Worm (Caenorhabditis elegans) whole organism, L2 larva: Measurements from ENCODE around the gene F46H5.2.

ENCODE experiments used
- C34F6.9 ChIP-seq: fragments of 150-350 bp; optimal IDR thresholded peaks from 2 replicates; lab custom pipeline; 2014; ENCODE audit warnings: missing biosample characterization, missing genetic modification characterization
- F13H6.1 ChIP-seq: sonication (generic microtip); optimal IDR thresholded peaks from 2 replicates; lab custom pipeline; 2016; ENCODE audit warnings: missing genetic modification characterization, missing compliant biosample characterization
- R02D3.7 ChIP-seq: fragments of 150-350 bp; optimal IDR thresholded peaks from 2 replicates; lab custom pipeline; 2014; ENCODE audit warnings: missing biosample characterization, missing genetic modification characterization
- ZK546.5 ChIP-seq: sonication (generic microtip); optimal IDR thresholded peaks from 2 replicates; lab custom pipeline; 2017; ENCODE audit warnings: missing biosample characterization, missing genetic modification characterization
- aly-2 ChIP-seq: fragments of 150-350 bp; optimal IDR thresholded peaks from 2 replicates; lab custom pipeline; 2014; ENCODE audit warnings: missing biosample characterization, missing genetic modification characterization
- blmp-1 ChIP-seq: sonication (generic microtip); optimal IDR thresholded peaks from 2 replicates; lab custom pipeline; 2017; ENCODE audit warnings: missing genetic modification characterization, mild to moderate bottlenecking, missing compliant biosample characterization, antibody characterized with exemption, moderate library complexity; ENCODE audit not compliant: insufficient read depth
- ceh-16 ChIP-seq: fragments of 150-350 bp; optimal IDR thresholded peaks from 2 replicates; lab custom pipeline; 2014; ENCODE audit warnings: missing biosample characterization, missing genetic modification characterization
- ceh-82 ChIP-seq: fragments of 150-350 bp; optimal IDR thresholded peaks from 2 replicates; lab custom pipeline; 2014; ENCODE audit warnings: missing biosample characterization, missing genetic modification characterization
- crh-2 ChIP-seq: sonication (generic microtip); optimal IDR thresholded peaks from 2 replicates; lab custom pipeline; 2017; ENCODE audit warnings: missing biosample characterization, missing genetic modification characterization
- dmd-4 ChIP-seq: sonication (generic microtip); optimal IDR thresholded peaks from 2 replicates; lab custom pipeline; 2017; ENCODE audit warnings: missing biosample characterization, missing genetic modification characterization
- egl-27 ChIP-seq: sonication (generic microtip); optimal IDR thresholded peaks from 3 replicates; lab custom pipeline; 2017; ENCODE audit warnings: missing biosample characterization, missing genetic modification reagents, missing genetic modification characterization
- elt-1 ChIP-seq: fragments of 150-350 bp; optimal IDR thresholded peaks from 2 replicates; lab custom pipeline; 2014; ENCODE audit warnings: missing biosample characterization, missing genetic modification characterization
- elt-3 ChIP-seq: sonication (generic microtip); optimal IDR thresholded peaks from 2 replicates; lab custom pipeline; 2017; ENCODE audit warnings: missing biosample characterization, missing genetic modification characterization
- fos-1 ChIP-seq: fragments of 150-350 bp; optimal IDR thresholded peaks from 2 replicates; lab custom pipeline; 2014; ENCODE audit warnings: missing biosample characterization, missing genetic modification characterization
- lin-11 ChIP-seq: fragments of 150-350 bp; sonication (generic microtip); optimal IDR thresholded peaks from 2 replicates; lab custom pipeline; 2014; ENCODE audit warnings: missing biosample characterization, missing genetic modification characterization, inconsistent platforms, mixed read lengths
- lin-13 ChIP-seq: fragments of 150-350 bp; optimal IDR thresholded peaks from 2 replicates; lab custom pipeline; 2014; ENCODE audit warnings: missing biosample characterization, missing genetic modification reagents, missing genetic modification characterization
- lin-39 ChIP-seq: fragments of 150-350 bp; optimal IDR thresholded peaks from 2 replicates; lab custom pipeline; 2014; ENCODE audit warnings: missing biosample characterization, missing genetic modification reagents, missing genetic modification characterization
- mab-5 ChIP-seq: fragments of 150-350 bp; optimal IDR thresholded peaks from 2 replicates; lab custom pipeline; 2014; ENCODE audit warnings: missing biosample characterization, missing genetic modification characterization
- mbf-1 ChIP-seq: sonication (generic microtip); optimal IDR thresholded peaks from 2 replicates; lab custom pipeline; 2017; ENCODE audit warnings: missing biosample characterization, missing genetic modification characterization
- mdl-1 ChIP-seq, 2 experiments: fragments of 150-350 bp in 1 of 2; sonication (generic microtip) in 1 of 2; optimal IDR thresholded peaks; 2 replicates each; lab custom pipeline; 2017; ENCODE audit warnings: missing biosample characterization in 2 of 2, missing genetic modification characterization in 2 of 2
- nhr-10 ChIP-seq: sonication (generic microtip); optimal IDR thresholded peaks from 2 replicates; lab custom pipeline; 2017; ENCODE audit warnings: missing biosample characterization, missing genetic modification characterization
- nhr-12 ChIP-seq: fragments of 150-350 bp; optimal IDR thresholded peaks from 2 replicates; lab custom pipeline; 2014; ENCODE audit warnings: missing biosample characterization, missing genetic modification characterization
- nhr-129 ChIP-seq: fragments of 150-350 bp; optimal IDR thresholded peaks from 2 replicates; lab custom pipeline; 2014; ENCODE audit warnings: missing biosample characterization, missing genetic modification characterization
- nhr-23 ChIP-seq: fragments of 150-350 bp; optimal IDR thresholded peaks from 2 replicates; lab custom pipeline; 2014; ENCODE audit warnings: missing biosample characterization, missing genetic modification reagents, missing genetic modification characterization
- peb-1 ChIP-seq: fragments of 150-350 bp; optimal IDR thresholded peaks from 2 replicates; lab custom pipeline; 2014; ENCODE audit warnings: missing biosample characterization, missing genetic modification characterization
- sem-4 ChIP-seq: fragments of 150-350 bp; optimal IDR thresholded peaks from 2 replicates; lab custom pipeline; 2014; ENCODE audit warnings: missing biosample characterization, missing genetic modification reagents, missing genetic modification characterization
- skn-1 ChIP-seq: sonication (generic microtip); optimal IDR thresholded peaks from 2 replicates; lab custom pipeline; 2017; ENCODE audit warnings: missing biosample characterization, missing genetic modification characterization
- sma-3 ChIP-seq: sonication (generic microtip); optimal IDR thresholded peaks from 2 replicates; lab custom pipeline; 2016; ENCODE audit warnings: missing genetic modification reagents, missing genetic modification characterization, missing compliant biosample characterization
- unc-39 ChIP-seq: fragments of 150-350 bp; optimal IDR thresholded peaks from 2 replicates; lab custom pipeline; 2014; ENCODE audit warnings: missing biosample characterization, missing genetic modification characterization
- unc-55 ChIP-seq: fragments of 150-350 bp; sonication (generic microtip); optimal IDR thresholded peaks from 3 replicates; lab custom pipeline; 2014; ENCODE audit warnings: missing biosample characterization, missing genetic modification reagents, missing genetic modification characterization
- zag-1 ChIP-seq: fragments of 150-350 bp; optimal IDR thresholded peaks from 2 replicates; lab custom pipeline; 2014; ENCODE audit warnings: missing biosample characterization, missing genetic modification characterization
- ztf-11 ChIP-seq: sonication (generic microtip); optimal IDR thresholded peaks from 2 replicates; lab custom pipeline; 2017; ENCODE audit warnings: missing biosample characterization, missing genetic modification characterization
- ztf-4 ChIP-seq: fragments of 150-350 bp; optimal IDR thresholded peaks from 2 replicates; lab custom pipeline; 2014; ENCODE audit warnings: missing biosample characterization, missing genetic modification characterization

The F46H5.2 gene

ce11 chrX:7306434-7306833, 41.0 kb downstream of the F46H5.2 start (continued):
- TF ChIP-seq nhr-12, result no peak
- TF ChIP-seq crh-2 (tag; lab: Kevin White, UChicago), result peak; percentile 85
- peak in 1 of 2 experiments; percentile 3 for TF ChIP-seq mdl-1 (tag; optimal IDR thresholded peaks at IDR 0.05; lab: Kevin White, UChicago)
- peak; percentile 65 for TF ChIP-seq blmp-1 (tag; lab: Kevin White, UChicago)
- no peak for TF ChIP-seq ztf-4
- TF ChIP-seq R02D3.7 (tag; lab: Kevin White, UChicago), result no peak
- no peak for TF ChIP-seq lin-13 (GFP tag; lab: Kevin White, UChicago)
- TF ChIP-seq lin-11, result peak; percentile 37
- peak; percentile 73 for TF ChIP-seq fos-1 (tag; lab: Kevin White, UChicago)
- TF ChIP-seq ZK546.5 (tag; lab: Kevin White, UChicago), result no peak
- peak; percentile 81 for TF ChIP-seq unc-55

ce11 chrX:7309775-7310174, 44.3 kb downstream of the F46H5.2 start, which contains the start of the genes his-38 and his-40:
TSS of gene his-38 (minus strand) at chrX:7309875.
TSS of gene his-40 (plus strand) at chrX:7310110.
- no peak for TF ChIP-seq sem-4 (tag; lab: Kevin White, UChicago)
- no peak for TF ChIP-seq ztf-11 (tag; lab: Kevin White, UChicago)
- no peak for TF ChIP-seq sma-3 (GFP tag; lab: Kevin White, UChicago)
- no peak for TF ChIP-seq elt-3 (tag; lab: Kevin White, UChicago)
- no peak for TF ChIP-seq aly-2 (tag; lab: Kevin White, UChicago)
- no peak for TF ChIP-seq nhr-10 (tag; lab: Kevin White, UChicago)
- TF ChIP-seq mbf-1 (tag; lab: Kevin White, UChicago), result no peak
- TF ChIP-seq egl-27, result no peak
- no peak for TF ChIP-seq mab-5
- TF ChIP-seq F13H6.1 (tag; lab: Kevin White, UChicago), result no peak
- TF ChIP-seq zag-1 (tag; lab: Kevin White, UChicago), result no peak
- TF ChIP-seq nhr-23 (tag; lab: Kevin White, UChicago), result no peak
- no peak for TF ChIP-seq lin-39

ce11 chrX:7311870-7312269, 46.4 kb downstream of the F46H5.2 start:
- TF ChIP-seq lin-11, result no peak
- TF ChIP-seq unc-55, result no peak
- no peak for TF ChIP-seq ztf-11 (tag; lab: Kevin White, UChicago)
- no peak for TF ChIP-seq ceh-16 (tag; lab: Kevin White, UChicago)
- no peak for TF ChIP-seq sma-3 (GFP tag; lab: Kevin White, UChicago)
- no peak for TF ChIP-seq ceh-82
- TF ChIP-seq crh-2 (tag; lab: Kevin White, UChicago), result no peak
- TF ChIP-seq skn-1 (tag; lab: Kevin White, UChicago), result no peak
- no peak for TF ChIP-seq C34F6.9
- no peak for TF ChIP-seq unc-39 (tag; lab: Kevin White, UChicago)
- no peak for TF ChIP-seq elt-1 (tag; lab: Kevin White, UChicago)
- TF ChIP-seq nhr-129, result no peak
- TF ChIP-seq fos-1 (tag; lab: Kevin White, UChicago), result no peak
- no peak for TF ChIP-seq elt-3 (tag; lab: Kevin White, UChicago)
- TF ChIP-seq peb-1 (tag; lab: Kevin White, UChicago), result no peak
- TF ChIP-seq ZK546.5 (tag; lab: Kevin White, UChicago), result no peak

ce11 chrX:7313236-7313635, 47.8 kb downstream of the F46H5.2 start:
- TF ChIP-seq dmd-4 (tag; lab: Kevin White, UChicago), result no peak
- TF ChIP-seq F13H6.1 (tag; lab: Kevin White, UChicago), result no peak
- TF ChIP-seq C34F6.9, result no peak
- TF ChIP-seq nhr-129, result no peak
- TF ChIP-seq zag-1 (tag; lab: Kevin White, UChicago), result no peak
- no peak for TF ChIP-seq ceh-82
- no peak for TF ChIP-seq elt-1 (tag; lab: Kevin White, UChicago)
- TF ChIP-seq, all 48 proteins: peak for 0

ce11 chrX:7314564-7314963, 49.1 kb downstream of the F46H5.2 start:
- TF ChIP-seq fos-1 (tag; lab: Kevin White, UChicago), result peak; percentile 34
- TF ChIP-seq crh-2 (tag; lab: Kevin White, UChicago), result peak; percentile 29
- TF ChIP-seq elt-1 (tag; lab: Kevin White, UChicago), result no peak
- TF ChIP-seq lin-11, result no peak
- no peak for TF ChIP-seq mab-5
- no peak for TF ChIP-seq aly-2 (tag; lab: Kevin White, UChicago)
